Worm (Caenorhabditis elegans): ENCODE data around the gene sfxn-1.5.

Gene sfxn-1.5

ce11 chrX:11624621-11625020 is 36.8 kb downstream of the sfxn-1.5 start:
- TF ChIP-seq nhr-67 (tag; optimal IDR thresholded peaks at IDR 0.05) (no peak), nhr-77 (tag; optimal IDR thresholded peaks at IDR 0.05) (no peak), mml-1 (tag; optimal IDR thresholded peaks at IDR 0.05) (no peak), lsy-12 (tag; optimal IDR thresholded peaks at IDR 0.05) (no peak), zag-1 (tag; optimal IDR thresholded peaks at IDR 0.05) (no peak), fkh-2 (tag; optimal IDR thresholded peaks at IDR 0.05) (no peak), ceh-28 (tag; optimal IDR thresholded peaks at IDR 0.05) (no peak)

ce11 chrX:11623442-11623841 is 38.0 kb downstream of the sfxn-1.5 start:
- TF ChIP-seq snpc-4 (tag; optimal IDR thresholded peaks at IDR 0.05) (peak; percentile 42), ztf-11 (tag; optimal IDR thresholded peaks at IDR 0.05) (no peak)

ce11 chrX:11621997-11622396 is 39.5 kb downstream of the sfxn-1.5 start, which contains the start of gene sto-3:
TSS of gene sto-3 (minus strand) at chrX:11622097.
- TF ChIP-seq egl-5 (tag; optimal IDR thresholded peaks at IDR 0.05) (no peak), ceh-16 (tag; optimal IDR thresholded peaks at IDR 0.05) (no peak)

- TF ChIP-seq nhr-67 (tag; optimal IDR thresholded peaks at IDR 0.05) (no peak), R02D3.7 (tag; optimal IDR thresholded peaks at IDR 0.05) (no peak), ceh-9 (tag; optimal IDR thresholded peaks at IDR 0.05) (no peak), unc-39 (tag; optimal IDR thresholded peaks at IDR 0.05) (no peak), nhr-76 (tag; optimal IDR thresholded peaks at IDR 0.05) (no peak), jun-1 (tag; optimal IDR thresholded peaks at IDR 0.05) (no peak), zag-1 (tag; optimal IDR thresholded peaks at IDR 0.05) (no peak), aly-2 (tag; optimal IDR thresholded peaks at IDR 0.05) (no peak), sea-2 (GFP tag; optimal IDR thresholded peaks at IDR 0.05) (no peak), tbx-2 (tag; optimal IDR thresholded peaks at IDR 0.05) (no peak), fos-1 (tag; optimal IDR thresholded peaks at IDR 0.05) (no peak), nhr-28 (tag; optimal IDR thresholded peaks at IDR 0.05) (no peak), ceh-28 (tag; optimal IDR thresholded peaks at IDR 0.05) (no peak), egl-5 (tag; optimal IDR thresholded peaks at IDR 0.05) (no peak), ZK546.5 (tag; optimal IDR thresholded peaks at IDR 0.05) (no peak), ztf-11 (tag; optimal IDR thresholded peaks at IDR 0.05) (no peak), elt-2 (tag; optimal IDR thresholded peaks at IDR 0.05) (no peak), nhr-25 (tag; optimal IDR thresholded peaks at IDR 0.05) (no peak), ztf-4 (tag; optimal IDR thresholded peaks at IDR 0.05) (no peak)
These were observed 44.1 kb downstream of the sfxn-1.5 start, which contains the start of gene F52D10.4 for ce11 chrX:11617387-11617786. TSS of gene F52D10.4 (plus strand) at chrX:11617470.

All from whole organism, L3 larva.